Worm (Caenorhabditis elegans) whole organism, L4 larva: Measurements from ENCODE around the gene ccm-2.

ENCODE experiments used
- D1046.2 ChIP-seq: fragments of 200-800 bp; sonication (Bioruptor generic); IDR thresholded peaks from 2 replicates; pipeline ENCODE4 v1.3.6; 2022; ENCODE audit warnings: missing genetic modification characterization, missing compliant biosample characterization
- F10B5.3 ChIP-seq: sonication (generic microtip); optimal IDR thresholded peaks from 2 replicates; lab custom pipeline; 2016; ENCODE audit warnings: mild to moderate bottlenecking, missing genetic modification characterization, missing compliant biosample characterization
- F26F4.8 ChIP-seq: fragments of 200-800 bp; sonication (Bioruptor generic); conservative IDR thresholded peaks from 2 replicates; pipeline ENCODE4 v1.3.6; 2022; ENCODE audit warnings: missing genetic modification characterization, missing compliant biosample characterization
- R02D3.7 ChIP-seq: fragments of 150-350 bp; sonication (generic microtip); optimal IDR thresholded peaks from 3 replicates; lab custom pipeline; 2014; ENCODE audit warnings: missing biosample characterization, missing genetic modification characterization
- T26A8.4 ChIP-seq: fragments of 200-800 bp; sonication (Bioruptor generic); IDR thresholded peaks from 2 replicates; pipeline ENCODE4 v1.3.6; 2022; ENCODE audit warnings: missing genetic modification characterization, missing compliant biosample characterization
- Y48G9A.11 ChIP-seq: fragments of 200-800 bp; sonication (Bioruptor generic); IDR thresholded peaks from 2 replicates; pipeline ENCODE4 v1.3.6; 2022; ENCODE audit warnings: missing genetic modification reagents, missing genetic modification characterization, missing compliant biosample characterization
- aha-1 ChIP-seq: fragments of 150-350 bp; peaks from one replicate; lab custom pipeline; 2014; ENCODE audit warnings: missing biosample characterization, missing genetic modification characterization
- arid-1 ChIP-seq: fragments of 200-800 bp; sonication (Bioruptor generic); conservative IDR thresholded peaks from 2 replicates; pipeline ENCODE4 v1.3.6; 2022; ENCODE audit warnings: missing genetic modification reagents, missing genetic modification characterization, missing compliant biosample characterization
- ceh-20 ChIP-seq: fragments of 200-800 bp; sonication (Bioruptor generic); IDR thresholded peaks from 2 replicates; pipeline ENCODE4 v1.3.6; 2022; ENCODE audit warnings: missing genetic modification reagents, missing genetic modification characterization, missing compliant biosample characterization
- ceh-28 ChIP-seq: fragments of 150-350 bp; optimal IDR thresholded peaks from 2 replicates; lab custom pipeline; 2014; ENCODE audit warnings: missing biosample characterization, missing genetic modification reagents, missing genetic modification characterization
- ceh-32 ChIP-seq: sonication (generic microtip); optimal IDR thresholded peaks from 2 replicates; lab custom pipeline; 2016; ENCODE audit warnings: mild to moderate bottlenecking, missing genetic modification characterization, missing compliant biosample characterization; ENCODE audit not compliant: poor library complexity
- ceh-44 ChIP-seq: fragments of 200-800 bp; sonication (Bioruptor generic); IDR thresholded peaks from 2 replicates; pipeline ENCODE4 v1.3.6; 2022; ENCODE audit warnings: missing genetic modification reagents, missing genetic modification characterization, missing compliant biosample characterization
- ceh-82 ChIP-seq: sonication (generic microtip); optimal IDR thresholded peaks from 2 replicates; lab custom pipeline; 2017; ENCODE audit warnings: missing biosample characterization, missing genetic modification characterization
- cey-2 ChIP-seq: sonication (generic microtip); optimal IDR thresholded peaks from 3 replicates; lab custom pipeline; 2017; ENCODE audit warnings: missing genetic modification characterization, mild to moderate bottlenecking, missing compliant biosample characterization, antibody characterized with exemption, borderline replicate concordance; ENCODE audit not compliant: insufficient read depth
- dmd-6 ChIP-seq: fragments of 200-800 bp; sonication (Bioruptor generic); IDR thresholded peaks from 2 replicates; pipeline ENCODE4 v1.3.6; 2022; ENCODE audit warnings: missing genetic modification reagents, missing genetic modification characterization, missing compliant biosample characterization
- dpl-1 ChIP-seq: fragments of 150-350 bp; optimal IDR thresholded peaks from 2 replicates; lab custom pipeline; 2014; ENCODE audit warnings: missing biosample characterization, missing genetic modification reagents, missing genetic modification characterization
- egl-43 ChIP-seq: fragments of 200-800 bp; sonication (Bioruptor generic); IDR thresholded peaks from 2 replicates; pipeline ENCODE4 v1.3.6; 2022; ENCODE audit warnings: missing genetic modification reagents, missing genetic modification characterization, missing compliant biosample characterization
- hif-1 ChIP-seq, 2 experiments: sonication (generic microtip); optimal IDR thresholded peaks; 2 replicates each; lab custom pipeline; 2016 to 2017; ENCODE audit warnings: missing compliant biosample characterization in 2 of 2, missing genetic modification characterization in 2 of 2, missing genetic modification reagents in 2 of 2, missing genotype in 2 of 2, mild to moderate bottlenecking in 1 of 2
- hlh-11 ChIP-seq: fragments of 200-800 bp; sonication (Bioruptor generic); optimal IDR thresholded peaks from 2 replicates; lab custom pipeline; 2018; ENCODE audit warnings: mild to moderate bottlenecking, missing genetic modification characterization, missing compliant biosample characterization
- hlh-30 ChIP-seq: sonication (generic microtip); optimal IDR thresholded peaks from 2 replicates; lab custom pipeline; 2017; ENCODE audit warnings: antibody characterized with exemption, mild to moderate bottlenecking, missing genetic modification characterization, missing compliant biosample characterization; ENCODE audit not compliant: insufficient read depth
- jun-1 ChIP-seq: fragments of 150-350 bp; optimal IDR thresholded peaks from 2 replicates; lab custom pipeline; 2014; ENCODE audit warnings: missing biosample characterization, missing genetic modification reagents, missing genetic modification characterization
- lim-7 ChIP-seq: fragments of 200-800 bp; sonication (Bioruptor generic); IDR thresholded peaks from 2 replicates; pipeline ENCODE4 v1.3.6; 2022; ENCODE audit warnings: missing genetic modification characterization, missing compliant biosample characterization
- lin-15B ChIP-seq: fragments of 150-350 bp; sonication (generic microtip); optimal IDR thresholded peaks from 3 replicates; lab custom pipeline; 2014; ENCODE audit warnings: missing biosample characterization, missing genetic modification characterization
- lin-29 ChIP-seq: fragments of 200-800 bp; sonication (Bioruptor generic); IDR thresholded peaks from 2 replicates; pipeline ENCODE4 v1.3.6; 2022; ENCODE audit warnings: missing genetic modification reagents, missing genetic modification characterization, missing compliant biosample characterization
- lir-3 ChIP-seq: sonication (generic microtip); optimal IDR thresholded peaks from 2 replicates; lab custom pipeline; 2016; ENCODE audit warnings: mild to moderate bottlenecking, missing genetic modification characterization, missing compliant biosample characterization
- mdl-1 ChIP-seq, 2 experiments: fragments of 150-350 bp in 1 of 2; sonication (generic microtip) in 1 of 2; optimal IDR thresholded peaks; 2 replicates each; lab custom pipeline; 2014 to 2017; ENCODE audit warnings: missing biosample characterization in 2 of 2, missing genetic modification characterization in 2 of 2
- mep-1 ChIP-seq: fragments of 150-350 bp; sonication (generic microtip); optimal IDR thresholded peaks from 3 replicates; lab custom pipeline; 2014; ENCODE audit warnings: missing biosample characterization, missing genetic modification characterization
- mxl-2 ChIP-seq: fragments of 200-800 bp; sonication (Bioruptor generic); conservative IDR thresholded peaks from 2 replicates; pipeline ENCODE4 v1.3.6; 2022; ENCODE audit warnings: missing genetic modification reagents, missing genetic modification characterization, missing compliant biosample characterization
- nhr-10 ChIP-seq: fragments of 150-350 bp; optimal IDR thresholded peaks from 2 replicates; lab custom pipeline; 2014; ENCODE audit warnings: missing biosample characterization, missing genetic modification characterization
- nhr-102 ChIP-seq: sonication (generic microtip); optimal IDR thresholded peaks from 2 replicates; lab custom pipeline; 2016; ENCODE audit warnings: mild to moderate bottlenecking, missing genetic modification characterization, moderate library complexity, missing compliant biosample characterization
- nhr-237 ChIP-seq: sonication (generic microtip); optimal IDR thresholded peaks from 2 replicates; lab custom pipeline; 2017; ENCODE audit warnings: missing biosample characterization, missing genetic modification characterization
- nhr-25 ChIP-seq: sonication (generic microtip); optimal IDR thresholded peaks from 2 replicates; lab custom pipeline; 2017; ENCODE audit warnings: missing genetic modification characterization, mild to moderate bottlenecking, missing compliant biosample characterization, antibody characterized with exemption, moderate library complexity, borderline replicate concordance; ENCODE audit not compliant: insufficient read depth
- nhr-41 ChIP-seq: fragments of 200-800 bp; sonication (Bioruptor generic); IDR thresholded peaks from 2 replicates; pipeline ENCODE4 v1.3.6; 2022; ENCODE audit warnings: missing genetic modification reagents, missing genetic modification characterization, missing compliant biosample characterization
- nhr-77 ChIP-seq: fragments of 150-350 bp; optimal IDR thresholded peaks from 2 replicates; lab custom pipeline; 2014; ENCODE audit warnings: missing biosample characterization, missing genetic modification characterization
- php-3 ChIP-seq: fragments of 200-800 bp; sonication (Bioruptor generic); IDR thresholded peaks from 2 replicates; pipeline ENCODE4 v1.3.6; 2022; ENCODE audit warnings: missing genetic modification reagents, missing genetic modification characterization, missing compliant biosample characterization
- rbr-2 ChIP-seq: sonication (generic microtip); optimal IDR thresholded peaks from 2 replicates; lab custom pipeline; 2016; ENCODE audit warnings: missing genotype, missing genetic modification characterization, missing compliant biosample characterization
- saeg-2 ChIP-seq: fragments of 200-800 bp; sonication (Bioruptor generic); IDR thresholded peaks from 2 replicates; pipeline ENCODE4 v1.3.6; 2022; ENCODE audit warnings: missing genetic modification reagents, missing genetic modification characterization, missing compliant biosample characterization
- set-16 ChIP-seq: fragments of 200-800 bp; sonication (Bioruptor generic); IDR thresholded peaks from 2 replicates; pipeline ENCODE4 v1.3.6; 2022; ENCODE audit warnings: missing genetic modification reagents, missing genetic modification characterization, missing compliant biosample characterization
- snpc-1.2 ChIP-seq: fragments of 200-800 bp; sonication (Bioruptor generic); IDR thresholded peaks from 2 replicates; pipeline ENCODE4 v1.3.6; 2022; ENCODE audit warnings: missing genetic modification reagents, missing genetic modification characterization, missing compliant biosample characterization
- snpc-4 ChIP-seq: fragments of 150-350 bp; optimal IDR thresholded peaks from 2 replicates; lab custom pipeline; 2014; ENCODE audit warnings: missing biosample characterization, missing genetic modification characterization
- spr-3 ChIP-seq: fragments of 200-800 bp; sonication (Bioruptor generic); optimal IDR thresholded peaks from 2 replicates; lab custom pipeline; 2018; ENCODE audit warnings: mild to moderate bottlenecking, missing genetic modification characterization, missing compliant biosample characterization
- unc-62 ChIP-seq, 3 experiments: fragments of 150-350 bp in 1 of 3; sonication (generic microtip); optimal IDR thresholded peaks in 2 of 3; peaks in 1 of 3; 1 replicate in 1 of 3; 2 replicates in 2 of 3; lab custom pipeline; 2014 to 2017; ENCODE audit warnings: missing biosample characterization in 3 of 3, missing genetic modification characterization in 3 of 3, missing genetic modification reagents in 3 of 3, missing genotype in 1 of 3
- vab-7 ChIP-seq: fragments of 200-800 bp; sonication (Bioruptor generic); IDR thresholded peaks from 2 replicates; pipeline ENCODE4 v1.3.6; 2022; ENCODE audit warnings: missing genetic modification reagents, missing genetic modification characterization, missing compliant biosample characterization
- zag-1 ChIP-seq: fragments of 150-350 bp; optimal IDR thresholded peaks from 2 replicates; lab custom pipeline; 2014; ENCODE audit warnings: missing biosample characterization, missing genetic modification characterization
- zip-11 ChIP-seq: fragments of 200-800 bp; sonication (Bioruptor generic); IDR thresholded peaks from 2 replicates; pipeline ENCODE4 v1.3.6; 2022; ENCODE audit warnings: missing genetic modification characterization, missing compliant biosample characterization

ccm-2 gene

ce11 chrIV:1868981-1869380, 34.6 kb downstream of the ccm-2 start:
- TF ChIP-seq jun-1 (tag; lab: Kevin White, UChicago) (no peak), lin-15B (tag; lab: Kevin White, UChicago) (no peak), D1046.2 (GFP tag; lab: Robert Waterston, UW) (no peak), cey-2 (tag; lab: Kevin White, UChicago) (no peak), ceh-32 (tag; lab: Kevin White, UChicago) (no peak), egl-43 (GFP tag; lab: Robert Waterston, UW) (no peak), R02D3.7 (tag; lab: Kevin White, UChicago) (no peak), snpc-1.2 (GFP tag; lab: Robert Waterston, UW) (no peak), Y48G9A.11 (GFP tag; lab: Robert Waterston, UW) (no peak), nhr-25 (tag; lab: Kevin White, UChicago) (peak; percentile 36), aha-1 (tag; lab: Kevin White, UChicago) (peak; percentile 43), ceh-28 (tag; lab: Kevin White, UChicago) (no peak), F10B5.3 (tag; lab: Kevin White, UChicago) (no peak), set-16 (GFP tag; lab: Robert Waterston, UW) (no peak), ceh-44 (no peak), arid-1 (GFP tag; lab: Robert Waterston, UW) (no peak), mep-1 (tag; lab: Kevin White, UChicago) (peak; percentile 16)

ce11 chrIV:1872052-1872451, 37.6 kb downstream of the ccm-2 start:
- no peak for TF ChIP-seq T26A8.4
- no peak for TF ChIP-seq saeg-2 (GFP tag; lab: Robert Waterston, UW)
- peak in 1 of 2 experiments; percentile 74 for TF ChIP-seq unc-62 (GFP tag; optimal IDR thresholded peaks at IDR 0.05 in 1 of 2; lab: Kevin White, UChicago)
- TF ChIP-seq unc-62 (tag; optimal IDR thresholded peaks at IDR 0.05; lab: Kevin White, UChicago), result no peak
- no peak for TF ChIP-seq F10B5.3 (tag; lab: Kevin White, UChicago)
- no peak for TF ChIP-seq mdl-1 (tag; optimal IDR thresholded peaks at IDR 0.05; lab: Kevin White, UChicago)
- TF ChIP-seq nhr-237 (tag; lab: Kevin White, UChicago), result no peak
- no peak for TF ChIP-seq hlh-30
- TF ChIP-seq set-16 (GFP tag; lab: Robert Waterston, UW), result no peak
- no peak for TF ChIP-seq lir-3 (tag; lab: Kevin White, UChicago)
- TF ChIP-seq rbr-2 (tag; lab: Kevin White, UChicago), result no peak
- no peak for TF ChIP-seq nhr-10 (tag; lab: Kevin White, UChicago)
- TF ChIP-seq egl-43 (GFP tag; lab: Robert Waterston, UW), result no peak
- no peak for TF ChIP-seq nhr-102 (tag; lab: Kevin White, UChicago)
- TF ChIP-seq lim-7 (GFP tag; lab: Robert Waterston, UW), result no peak
- peak; percentile 94 for TF ChIP-seq aha-1 (tag; lab: Kevin White, UChicago)
- TF ChIP-seq hlh-11 (tag; lab: Kevin White, UChicago), result no peak
- peak; percentile 86 for TF ChIP-seq mxl-2 (GFP tag; lab: Robert Waterston, UW)
- no peak for TF ChIP-seq ceh-20 (GFP tag; lab: Robert Waterston, UW)
- no peak for TF ChIP-seq zip-11
- no peak for TF ChIP-seq F26F4.8 (GFP tag; lab: Robert Waterston, UW)
- peak in 1 of 2 experiments; percentile 17 for TF ChIP-seq hif-1 (tag; optimal IDR thresholded peaks at IDR 0.05; lab: Kevin White, UChicago)
- peak; percentile 36; the same call in 1 of the 2 replicates for TF ChIP-seq dmd-6 (GFP tag; lab: Robert Waterston, UW)

DNA sequence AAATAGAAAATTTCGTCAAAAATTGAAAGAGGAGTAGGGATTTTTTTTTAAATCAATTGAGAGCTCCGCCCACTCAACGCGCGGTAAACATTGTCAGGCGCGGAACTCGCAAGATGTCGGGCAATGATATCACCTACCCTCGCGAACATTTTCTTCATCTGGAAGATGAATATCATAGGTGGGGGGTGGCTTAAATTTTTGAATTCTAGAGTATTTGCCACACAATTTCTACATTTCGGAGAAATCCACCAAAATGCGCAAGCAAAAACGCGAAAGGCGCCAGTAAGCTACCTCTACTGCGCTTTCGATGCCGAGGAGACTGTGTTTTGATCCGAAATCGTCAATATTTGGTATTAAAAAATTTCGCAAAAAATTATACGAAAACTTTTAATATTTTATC, 44.1 kb downstream of the ccm-2 start:
- TF ChIP-seq zag-1 (tag; lab: Kevin White, UChicago) (no peak), T26A8.4 (0 out of 2 replicates have a peak, but pooled peaks have one; percentile 25), lin-29 (GFP tag; lab: Robert Waterston, UW) (no peak), unc-62 (GFP tag; optimal IDR thresholded peaks at IDR 0.05 in 1 of 2; lab: Kevin White, UChicago) (no peak), unc-62 (tag; optimal IDR thresholded peaks at IDR 0.05; lab: Kevin White, UChicago) (no peak), zip-11 (no peak), Y48G9A.11 (GFP tag; lab: Robert Waterston, UW) (peak; percentile 17; the same call in 1 of the 2 replicates), nhr-41 (GFP tag; lab: Robert Waterston, UW) (no peak), spr-3 (GFP tag; lab: Kevin White, UChicago) (no peak), vab-7 (GFP tag; lab: Robert Waterston, UW) (0 out of 2 replicates have a peak, but pooled peaks have one; percentile 33), dpl-1 (GFP tag; lab: Kevin White, UChicago) (no peak), ceh-28 (tag; lab: Kevin White, UChicago) (no peak), D1046.2 (GFP tag; lab: Robert Waterston, UW) (no peak), nhr-77 (no peak), snpc-4 (no peak), ceh-82 (tag; lab: Kevin White, UChicago) (no peak), php-3 (GFP tag; lab: Robert Waterston, UW) (no peak), lin-15B (tag; lab: Kevin White, UChicago) (no peak)
